Worm (Caenorhabditis elegans) whole organism, L2 larva: ENCODE data around the gene peb-1.

ENCODE experiments used
- R02D3.7 ChIP-seq: fragments of 150-350 bp; optimal IDR thresholded peaks from 2 replicates; lab custom pipeline; 2014; ENCODE audit warnings: missing biosample characterization, missing genetic modification characterization
- Y55F3AM.14 ChIP-seq: fragments of 200-800 bp; sonication (Bioruptor generic); optimal IDR thresholded peaks from 2 replicates; lab custom pipeline; 2018; ENCODE audit warnings: mild to moderate bottlenecking, missing genetic modification characterization, missing compliant biosample characterization
- aly-2 ChIP-seq: fragments of 150-350 bp; optimal IDR thresholded peaks from 2 replicates; lab custom pipeline; 2014; ENCODE audit warnings: missing biosample characterization, missing genetic modification characterization
- ceh-16 ChIP-seq: fragments of 150-350 bp; optimal IDR thresholded peaks from 2 replicates; lab custom pipeline; 2014; ENCODE audit warnings: missing biosample characterization, missing genetic modification characterization
- ceh-82 ChIP-seq: fragments of 150-350 bp; optimal IDR thresholded peaks from 2 replicates; lab custom pipeline; 2014; ENCODE audit warnings: missing biosample characterization, missing genetic modification characterization
- lin-13 ChIP-seq: fragments of 150-350 bp; optimal IDR thresholded peaks from 2 replicates; lab custom pipeline; 2014; ENCODE audit warnings: missing biosample characterization, missing genetic modification reagents, missing genetic modification characterization
- lin-39 ChIP-seq: fragments of 150-350 bp; optimal IDR thresholded peaks from 2 replicates; lab custom pipeline; 2014; ENCODE audit warnings: missing biosample characterization, missing genetic modification reagents, missing genetic modification characterization
- lsy-2 ChIP-seq, 2 experiments: fragments of 150-350 bp in 1 of 2; sonication (generic microtip) in 1 of 2; optimal IDR thresholded peaks; 2 replicates each; lab custom pipeline; 2014 to 2017; ENCODE audit warnings: missing biosample characterization in 2 of 2, missing genetic modification characterization in 2 of 2
- nhr-237 ChIP-seq: fragments of 150-350 bp; optimal IDR thresholded peaks from 2 replicates; lab custom pipeline; 2014; ENCODE audit warnings: missing biosample characterization, missing genetic modification characterization
- nhr-77 ChIP-seq: fragments of 150-350 bp; optimal IDR thresholded peaks from 2 replicates; lab custom pipeline; 2014; ENCODE audit warnings: missing biosample characterization, missing genetic modification characterization
- zag-1 ChIP-seq: fragments of 150-350 bp; optimal IDR thresholded peaks from 2 replicates; lab custom pipeline; 2014; ENCODE audit warnings: missing biosample characterization, missing genetic modification characterization
- ztf-11 ChIP-seq: sonication (generic microtip); optimal IDR thresholded peaks from 2 replicates; lab custom pipeline; 2017; ENCODE audit warnings: missing biosample characterization, missing genetic modification characterization

DNA sequence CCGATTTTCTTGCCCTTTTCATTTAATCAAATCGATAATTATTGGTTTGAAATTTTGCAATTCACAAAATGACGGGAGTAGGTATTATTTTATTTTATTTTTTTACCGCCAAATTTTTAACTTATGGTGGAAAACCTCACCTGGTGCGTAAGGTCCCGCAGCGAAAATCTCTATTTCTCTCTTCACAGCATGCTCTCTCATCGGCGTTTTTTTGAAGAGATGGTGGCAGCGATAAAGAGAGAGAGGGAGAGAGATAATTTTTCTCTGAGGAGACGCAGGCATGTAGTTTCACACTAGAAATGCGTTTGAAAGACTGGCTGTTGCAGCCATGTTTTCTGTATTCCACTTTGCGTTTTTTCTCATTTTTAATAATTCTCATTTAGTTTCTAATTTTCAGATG is 23.1 kb downstream of the peb-1 start, which contains the start of gene T14F9.2:
- no peak for TF ChIP-seq ceh-16
- no peak for TF ChIP-seq ceh-82 (tag; lab: Kevin White, UChicago)
- peak in 1 of 2 experiments; percentile 83 for TF ChIP-seq lsy-2 (tag; optimal IDR thresholded peaks at IDR 0.05; lab: Kevin White, UChicago)
- TF ChIP-seq nhr-77 (tag; lab: Kevin White, UChicago): no peak
- TF ChIP-seq zag-1 (tag; lab: Kevin White, UChicago): no peak
- TF ChIP-seq Y55F3AM.14 (GFP tag; lab: Kevin White, UChicago): no peak
- no peak for TF ChIP-seq ztf-11 (tag; lab: Kevin White, UChicago)
- TF ChIP-seq R02D3.7 (tag; lab: Kevin White, UChicago): no peak
- TF ChIP-seq lin-13 (GFP tag; lab: Kevin White, UChicago): peak; percentile 51
- TF ChIP-seq nhr-237 (tag; lab: Kevin White, UChicago): no peak
- TF ChIP-seq aly-2: no peak
- no peak for TF ChIP-seq lin-39 (tag; lab: Kevin White, UChicago)
